Worm (Caenorhabditis elegans): Measurements from ENCODE around the gene lgc-37.

ce11 chrIII:12757367-12757766 lies 27.6 kb upstream of the lgc-37 start, which contains the start of gene srw-9:
- TF ChIP-seq ama-1 (optimal IDR thresholded peaks at IDR 0.05): no peak
- TF ChIP-seq elt-3 (tag; optimal IDR thresholded peaks at IDR 0.05): no peak
- TF ChIP-seq lin-15B (tag; optimal IDR thresholded peaks at IDR 0.05): no peak
- no peak for TF ChIP-seq R02D3.7 (tag; optimal IDR thresholded peaks at IDR 0.05)

Measured in whole organism, L3 larva.